Worm (Caenorhabditis elegans) whole organism, late embryonic: ENCODE measurements around the gene C06B3.1.

Experiments used
- C08G9.2 ChIP-seq: sonication (generic microtip); optimal IDR thresholded peaks from 2 replicates; lab custom pipeline; 2016; ENCODE audit warnings: mild to moderate bottlenecking, missing genetic modification characterization, moderate library complexity, missing compliant biosample characterization
- C38D4.7 ChIP-seq: fragments of 200-800 bp; sonication (Bioruptor generic); optimal IDR thresholded peaks from 2 replicates; lab custom pipeline; 2018; ENCODE audit warnings: mild to moderate bottlenecking, missing genetic modification characterization, moderate library complexity, missing compliant biosample characterization
- F13H6.1 ChIP-seq: sonication (generic microtip); optimal IDR thresholded peaks from 2 replicates; lab custom pipeline; 2016; ENCODE audit warnings: missing genetic modification characterization, missing compliant biosample characterization
- T23F11.4 ChIP-seq: fragments of 200-800 bp; sonication (Bioruptor generic); optimal IDR thresholded peaks from 2 replicates; lab custom pipeline; 2018; ENCODE audit warnings: mild to moderate bottlenecking, missing genetic modification characterization, missing compliant biosample characterization
- Y22D7AL.16 ChIP-seq: sonication (generic microtip); optimal IDR thresholded peaks from 2 replicates; lab custom pipeline; 2016; ENCODE audit warnings: missing genetic modification characterization, missing compliant biosample characterization
- ama-1 ChIP-seq: fragments of 150-350 bp; optimal IDR thresholded peaks from 2 replicates; lab custom pipeline; 2014
- ceh-14 ChIP-seq: sonication (generic microtip); optimal IDR thresholded peaks from 2 replicates; lab custom pipeline; 2016; ENCODE audit warnings: missing genotype, missing genetic modification characterization, missing compliant biosample characterization
- ceh-2 ChIP-seq: sonication (generic microtip); optimal IDR thresholded peaks from 2 replicates; lab custom pipeline; 2016; ENCODE audit warnings: missing genotype, missing genetic modification characterization, missing compliant biosample characterization
- ceh-24 ChIP-seq: sonication (generic microtip); optimal IDR thresholded peaks from 2 replicates; lab custom pipeline; 2016; ENCODE audit warnings: mild to moderate bottlenecking, missing genetic modification characterization, missing compliant biosample characterization
- ceh-31 ChIP-seq: sonication (generic microtip); optimal IDR thresholded peaks from 2 replicates; lab custom pipeline; 2016; ENCODE audit warnings: missing genetic modification characterization, missing compliant biosample characterization
- ceh-45 ChIP-seq: fragments of 200-800 bp; sonication (Bioruptor generic); IDR thresholded peaks from 2 replicates; pipeline ENCODE4 v1.3.6; 2022; ENCODE audit warnings: missing genetic modification reagents, missing genetic modification characterization, missing compliant biosample characterization
- ceh-6 ChIP-seq: fragments of 200-800 bp; sonication (Bioruptor generic); optimal IDR thresholded peaks from 2 replicates; lab custom pipeline; 2018; ENCODE audit warnings: mild to moderate bottlenecking, missing genetic modification characterization, missing compliant biosample characterization
- ceh-9 ChIP-seq: sonication (generic microtip); optimal IDR thresholded peaks from 2 replicates; lab custom pipeline; 2016; ENCODE audit warnings: mild to moderate bottlenecking, missing genetic modification characterization, inconsistent platforms, missing compliant biosample characterization
- che-1 ChIP-seq: sonication (generic microtip); optimal IDR thresholded peaks from 2 replicates; lab custom pipeline; 2016; ENCODE audit warnings: mild to moderate bottlenecking, missing genetic modification characterization, missing compliant biosample characterization
- dmd-4 ChIP-seq: sonication (generic microtip); optimal IDR thresholded peaks from 2 replicates; lab custom pipeline; 2016; ENCODE audit warnings: borderline replicate concordance, missing genetic modification characterization, missing compliant biosample characterization
- dve-1 ChIP-seq: sonication (generic microtip); optimal IDR thresholded peaks from 2 replicates; lab custom pipeline; 2017; ENCODE audit warnings: antibody characterized with exemption, mild to moderate bottlenecking, missing genetic modification characterization, missing compliant biosample characterization
- elt-2 ChIP-seq: sonication (generic microtip); optimal IDR thresholded peaks from 2 replicates; lab custom pipeline; 2016; ENCODE audit warnings: missing genetic modification reagents, missing genetic modification characterization, missing compliant biosample characterization
- ets-4 ChIP-seq: sonication (generic microtip); optimal IDR thresholded peaks from 2 replicates; lab custom pipeline; 2016; ENCODE audit warnings: missing genetic modification characterization, missing compliant biosample characterization
- fax-1 ChIP-seq: sonication (generic microtip); optimal IDR thresholded peaks from 2 replicates; lab custom pipeline; 2016; ENCODE audit warnings: missing genotype, missing genetic modification characterization, missing compliant biosample characterization
- gmeb-2 ChIP-seq: sonication (generic microtip); optimal IDR thresholded peaks from 2 replicates; lab custom pipeline; 2016; ENCODE audit warnings: missing genetic modification characterization, inconsistent platforms, missing compliant biosample characterization
- hlh-13 ChIP-seq: fragments of 200-800 bp; sonication (Bioruptor generic); optimal IDR thresholded peaks from 2 replicates; lab custom pipeline; 2018; ENCODE audit warnings: mild to moderate bottlenecking, missing genetic modification characterization, missing compliant biosample characterization
- hlh-15 ChIP-seq: sonication (generic microtip); optimal IDR thresholded peaks from 2 replicates; lab custom pipeline; 2016; ENCODE audit warnings: missing genetic modification characterization, missing compliant biosample characterization
- hlh-30 ChIP-seq: sonication (generic microtip); optimal IDR thresholded peaks from 2 replicates; lab custom pipeline; 2017; ENCODE audit warnings: antibody characterized with exemption, missing genetic modification characterization, missing compliant biosample characterization; ENCODE audit not compliant: insufficient read depth
- hlh-6 ChIP-seq: sonication (generic microtip); optimal IDR thresholded peaks from 2 replicates; lab custom pipeline; 2016; ENCODE audit warnings: missing genotype, missing genetic modification characterization, missing compliant biosample characterization
- madf-2 ChIP-seq: sonication (generic microtip); optimal IDR thresholded peaks from 2 replicates; lab custom pipeline; 2017; ENCODE audit warnings: missing genetic modification characterization, missing compliant biosample characterization
- odd-2 ChIP-seq: sonication (generic microtip); optimal IDR thresholded peaks from 2 replicates; lab custom pipeline; 2017; ENCODE audit warnings: antibody characterized with exemption, mild to moderate bottlenecking, missing genetic modification characterization, missing compliant biosample characterization
- pat-9 ChIP-seq: fragments of 200-800 bp; sonication (Bioruptor generic); optimal IDR thresholded peaks from 2 replicates; lab custom pipeline; 2018; ENCODE audit warnings: mild to moderate bottlenecking, missing genetic modification characterization, moderate library complexity, missing compliant biosample characterization
- pha-2 ChIP-seq: sonication (generic microtip); optimal IDR thresholded peaks from 2 replicates; lab custom pipeline; 2017; ENCODE audit warnings: mild to moderate bottlenecking, missing genetic modification characterization, missing compliant biosample characterization
- pros-1 ChIP-seq: fragments of 150-350 bp; optimal IDR thresholded peaks from 2 replicates; lab custom pipeline; 2014; ENCODE audit warnings: missing biosample characterization, missing genetic modification reagents, missing genetic modification characterization
- ref-2 ChIP-seq: sonication (generic microtip); optimal IDR thresholded peaks from 2 replicates; lab custom pipeline; 2016; ENCODE audit warnings: missing genetic modification characterization, missing compliant biosample characterization
- rnt-1 ChIP-seq: sonication (generic microtip); optimal IDR thresholded peaks from 2 replicates; lab custom pipeline; 2016; ENCODE audit warnings: missing genetic modification characterization, missing compliant biosample characterization
- sdc-2 ChIP-seq: sonication (generic microtip); optimal IDR thresholded peaks from 2 replicates; lab custom pipeline; 2016; ENCODE audit warnings: missing genotype, missing genetic modification characterization, missing compliant biosample characterization
- sox-2 ChIP-seq: fragments of 200-800 bp; sonication (Bioruptor generic); IDR thresholded peaks from 2 replicates; pipeline ENCODE4 v1.3.6; 2022; ENCODE audit warnings: missing genetic modification reagents, missing genetic modification characterization, missing compliant biosample characterization
- sox-4 ChIP-seq: sonication (generic microtip); optimal IDR thresholded peaks from 2 replicates; lab custom pipeline; 2017; ENCODE audit warnings: mild to moderate bottlenecking, missing genetic modification characterization, inconsistent platforms, missing compliant biosample characterization
- tbx-2 ChIP-seq: sonication (generic microtip); optimal IDR thresholded peaks from 2 replicates; lab custom pipeline; 2016; ENCODE audit warnings: missing genetic modification characterization, missing compliant biosample characterization
- unc-42 ChIP-seq: sonication (generic microtip); optimal IDR thresholded peaks from 2 replicates; lab custom pipeline; 2016; ENCODE audit warnings: missing genotype, missing genetic modification characterization, missing compliant biosample characterization
- zip-5 ChIP-seq: sonication (generic microtip); optimal IDR thresholded peaks from 2 replicates; lab custom pipeline; 2016; ENCODE audit warnings: missing genetic modification characterization, missing compliant biosample characterization
- ztf-16 ChIP-seq: sonication (generic microtip); optimal IDR thresholded peaks from 2 replicates; lab custom pipeline; 2017; ENCODE audit warnings: missing genetic modification characterization, missing compliant biosample characterization

The C06B3.1 gene

DNA sequence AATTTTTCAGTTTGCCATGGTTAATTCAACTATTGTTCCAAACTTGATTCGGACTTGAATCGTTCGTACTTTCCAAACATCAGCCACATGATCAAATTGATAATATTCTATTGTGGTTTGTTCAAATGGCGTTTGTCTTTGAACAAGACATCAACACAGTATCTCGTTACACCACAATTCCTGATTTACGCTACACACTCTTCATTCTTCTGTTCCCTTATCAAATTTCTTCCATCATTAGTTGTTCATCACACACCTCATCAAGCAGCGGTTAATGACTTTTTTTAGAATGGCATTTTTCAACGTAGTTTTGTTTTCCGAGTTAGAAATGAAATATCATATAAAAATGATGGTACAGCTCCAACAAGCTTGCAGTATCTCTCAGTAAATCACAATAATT is 24.4 kb upstream of the C06B3.1 start:
- no peak for TF ChIP-seq fax-1 (tag; lab: Kevin White, UChicago)
- TF ChIP-seq, all 69 proteins: peak for 0

ce11 chrV:13879241-13879640 is 23.4 kb upstream of the C06B3.1 start, which contains the start of gene lbp-7:
Gene lbp-7 (plus strand): TSS chrV:13879552.
- TF ChIP-seq ceh-31 (tag; lab: Kevin White, UChicago) (no peak), ama-1 (lab: Kevin White, UChicago) (no peak), ceh-6 (no peak), pat-9 (no peak), gmeb-2 (no peak), F13H6.1 (tag; lab: Kevin White, UChicago) (no peak), odd-2 (tag; lab: Kevin White, UChicago) (no peak), ceh-45 (GFP tag; lab: Robert Waterston, UW) (no peak), ztf-16 (no peak), rnt-1 (no peak), tbx-2 (tag; lab: Kevin White, UChicago) (no peak), C08G9.2 (tag; lab: Kevin White, UChicago) (no peak)
- TF ChIP-seq, all 69 proteins: peak for 0

ce11 chrV:13880163-13880562 is 22.4 kb upstream of the C06B3.1 start:
- TF ChIP-seq unc-42 (tag; lab: Kevin White, UChicago) = peak; percentile 18
- no peak for TF ChIP-seq sox-2 (GFP tag; lab: Robert Waterston, UW)
- TF ChIP-seq che-1 = no peak
- TF ChIP-seq madf-2 (tag; lab: Kevin White, UChicago) = no peak

DNA sequence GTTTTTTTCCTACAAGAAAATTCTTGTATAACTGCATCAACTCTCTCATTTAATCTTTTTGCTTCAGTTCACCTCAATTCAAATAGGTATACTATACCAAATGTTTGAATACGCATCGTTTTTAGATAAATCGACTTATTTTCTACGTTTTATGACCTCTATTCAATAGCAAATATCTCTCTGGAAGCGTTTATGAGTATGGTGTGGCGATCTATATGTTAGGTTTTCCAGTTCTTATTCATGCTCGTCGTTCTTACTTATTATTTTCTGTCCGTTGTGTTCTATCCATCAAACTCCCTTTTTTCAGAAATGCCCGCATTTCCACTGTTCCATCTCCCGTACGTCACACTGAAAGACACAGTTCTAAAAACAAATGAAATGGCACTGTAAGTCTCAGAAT is 22.0 kb upstream of the C06B3.1 start, which contains the start of gene T22G5.3:
Gene T22G5.3, plus strand, starts transcription at position 301 of the 400 bp plus-strand sequence.
- no peak for TF ChIP-seq T23F11.4 (GFP tag; lab: Kevin White, UChicago)
- no peak for TF ChIP-seq dmd-4 (tag; lab: Kevin White, UChicago)
- no peak for TF ChIP-seq hlh-15 (tag; lab: Kevin White, UChicago)
- TF ChIP-seq dve-1 (tag; lab: Kevin White, UChicago) = no peak
- no peak for TF ChIP-seq tbx-2 (tag; lab: Kevin White, UChicago)
- no peak for TF ChIP-seq hlh-6
- no peak for TF ChIP-seq hlh-30 (tag; lab: Kevin White, UChicago)
- no peak for TF ChIP-seq rnt-1
- TF ChIP-seq C38D4.7 (GFP tag; lab: Kevin White, UChicago) = no peak
- TF ChIP-seq ceh-6 = no peak
- TF ChIP-seq zip-5 (tag; lab: Kevin White, UChicago) = no peak
- no peak for TF ChIP-seq unc-42 (tag; lab: Kevin White, UChicago)
- no peak for TF ChIP-seq sox-4 (tag; lab: Kevin White, UChicago)

- TF ChIP-seq ref-2 = no peak
- TF ChIP-seq ceh-9 (tag; lab: Kevin White, UChicago) = no peak
- TF ChIP-seq ceh-2 (tag; lab: Kevin White, UChicago) = no peak
- no peak for TF ChIP-seq ceh-14 (tag; lab: Kevin White, UChicago)
- no peak for TF ChIP-seq ceh-24 (tag; lab: Kevin White, UChicago)
- no peak for TF ChIP-seq pha-2 (tag; lab: Kevin White, UChicago)
- TF ChIP-seq hlh-13 (GFP tag; lab: Kevin White, UChicago) = no peak
- no peak for TF ChIP-seq pros-1
- TF ChIP-seq tbx-2 (tag; lab: Kevin White, UChicago) = no peak
- no peak for TF ChIP-seq sdc-2 (tag; lab: Kevin White, UChicago)
- TF ChIP-seq Y22D7AL.16 (tag; lab: Kevin White, UChicago) = no peak
- no peak for TF ChIP-seq elt-2 (tag; lab: Kevin White, UChicago)
- TF ChIP-seq odd-2 (tag; lab: Kevin White, UChicago) = no peak
- TF ChIP-seq F13H6.1 (tag; lab: Kevin White, UChicago) = no peak
- TF ChIP-seq zip-5 (tag; lab: Kevin White, UChicago) = no peak
- TF ChIP-seq ets-4 = no peak
Measured at ce11 chrV:13887358-13887757, 15.2 kb upstream of the C06B3.1 start, which contains the start of gene srsx-19. Gene srsx-19 (plus strand): TSS chrV:13887658.
